Fruit fly (Drosophila melanogaster) Kc167 (cell line): ENCODE data around the gene CG2991.

Experiments
- Myc ChIP-seq: fragments of >200 bp; optimal IDR thresholded peaks from 2 replicates; lab custom pipeline; 2017; ENCODE audit warnings: missing external identifiers
- Sin3A ChIP-seq: fragments of >200 bp; optimal IDR thresholded peaks from 2 replicates; lab custom pipeline; 2018; ENCODE audit warnings: missing external identifiers
- h ChIP-seq: fragments of >200 bp; optimal IDR thresholded peaks from 3 replicates; lab custom pipeline; 2018; ENCODE audit warnings: missing external identifiers
- insv ChIP-seq: fragments of >200 bp; optimal IDR thresholded peaks from 3 replicates; lab custom pipeline; 2018; ENCODE audit warnings: missing external identifiers
- psq ChIP-seq: fragments of >200 bp; optimal IDR thresholded peaks from 2 replicates; lab custom pipeline; 2017; ENCODE audit warnings: missing external identifiers

dm6 chr2L:2907776-2908175, 50.8 kb downstream of the CG2991 start:
- TF ChIP-seq psq (no peak), h (lab: Kevin White, UChicago) (no peak), Myc (no peak), insv (lab: Kevin White, UChicago) (no peak), Sin3A (lab: Kevin White, UChicago) (no peak)
